Fruit fly (Drosophila melanogaster): Measurements from ENCODE around the gene VAChT.

Gene VAChT

dm6 chr3R:18745961-18746468, 40.7 kb downstream of the VAChT start, which contains the start of the genes PGS1 and gwl (continued):
- peak; percentile 74 for TF ChIP-seq tin (GFP tag; optimal IDR thresholded peaks at IDR 0.05)
- no peak for TF ChIP-seq CG1832 (GFP tag; optimal IDR thresholded peaks at IDR 0.05)
- TF ChIP-seq E2f2 (GFP tag; IDR thresholded peaks at IDR 0.05) = peak; percentile 77
- TF ChIP-seq gro (GFP tag; optimal IDR thresholded peaks at IDR 0.05) = no peak
- TF ChIP-seq MBD-R2 (GFP tag; IDR thresholded peaks at IDR 0.05) = peak; percentile 67
- peak; percentile 78 for TF ChIP-seq CG4404 (GFP tag; IDR thresholded peaks at IDR 0.05)
- peak; percentile 52 for TF ChIP-seq CG4328 (GFP tag; optimal IDR thresholded peaks at IDR 0.05)
- TF ChIP-seq GATAe (GFP tag; conservative IDR thresholded peaks at IDR 0.05) = peak; percentile 58; the same call in 1 of the 2 replicates
- peak; percentile 45 for TF ChIP-seq Dip3 (GFP tag; optimal IDR thresholded peaks at IDR 0.05)
- TF ChIP-seq CoRest (tag; optimal IDR thresholded peaks at IDR 0.05) = peak; percentile 90
- TF ChIP-seq CG30431 (GFP tag; optimal IDR thresholded peaks at IDR 0.05) = peak; percentile 2
- no peak for TF ChIP-seq hth (optimal IDR thresholded peaks at IDR 0.05)
- TF ChIP-seq H15 (GFP tag; IDR thresholded peaks at IDR 0.05) = peak; percentile 59; the same call in 1 of the 3 replicates
- no peak for TF ChIP-seq CG10431 (GFP tag; optimal IDR thresholded peaks at IDR 0.05)
- TF ChIP-seq CG1647 (GFP tag; optimal IDR thresholded peaks at IDR 0.05) = no peak
- peak; percentile 71 for TF ChIP-seq Scr (GFP tag; IDR thresholded peaks at IDR 0.05; ENCODE audit: partially characterized antibody)
- no peak for TF ChIP-seq luna (GFP tag; optimal IDR thresholded peaks at IDR 0.05)
- no peak for TF ChIP-seq CG2678 (tag; optimal IDR thresholded peaks at IDR 0.05)
- TF ChIP-seq B-H1 (GFP tag; IDR thresholded peaks at IDR 0.05) = peak; percentile 71
- no peak for TF ChIP-seq Oli (tag; optimal IDR thresholded peaks at IDR 0.05)
- TF ChIP-seq ewg (GFP tag; optimal IDR thresholded peaks at IDR 0.05) = peak; percentile 35
- peak; percentile 27 to 48 for TF ChIP-seq chif (GFP tag; optimal IDR thresholded peaks at IDR 0.05)
- no peak for TF ChIP-seq CG7987 (GFP tag; optimal IDR thresholded peaks at IDR 0.05)
- no peak for TF ChIP-seq Deaf1 (tag; optimal IDR thresholded peaks at IDR 0.05)
- no peak for TF ChIP-seq CG7928 (GFP tag; optimal IDR thresholded peaks at IDR 0.05)
- TF ChIP-seq Hr3 (GFP tag; optimal IDR thresholded peaks at IDR 0.05) = peak; percentile 84
- peak; percentile 67 for TF ChIP-seq CG12299 (tag; optimal IDR thresholded peaks at IDR 0.05)
- no peak for TF ChIP-seq aop (GFP tag; IDR thresholded peaks at IDR 0.05)
- TF ChIP-seq CG5245 (GFP tag; optimal IDR thresholded peaks at IDR 0.05) = peak; percentile 31
- no peak for TF ChIP-seq ato (GFP tag; IDR thresholded peaks at IDR 0.05; ENCODE audit: partially characterized antibody)
- peak; percentile 57 for TF ChIP-seq CG32767 (GFP tag; IDR thresholded peaks at IDR 0.05)
- peak; percentile 48 for TF ChIP-seq Spps (tag; optimal IDR thresholded peaks at IDR 0.05)
- peak; percentile 5 for TF ChIP-seq CG15479 (GFP tag; optimal IDR thresholded peaks at IDR 0.05)
- TF ChIP-seq CG4820 (GFP tag; optimal IDR thresholded peaks at IDR 0.05) = peak; percentile 64
- TF ChIP-seq CHES-1-like (GFP tag; optimal IDR thresholded peaks at IDR 0.05) = peak; percentile 26
- no peak for TF ChIP-seq Bdp1 (GFP tag; optimal IDR thresholded peaks at IDR 0.05)
- peak; percentile 62 to 82 for TF ChIP-seq dpn (GFP tag; optimal IDR thresholded peaks at IDR 0.05)
- peak; percentile 73; the same call in 1 of the 3 replicates for TF ChIP-seq so (GFP tag; IDR thresholded peaks at IDR 0.05)
- TF ChIP-seq cas (GFP tag; IDR thresholded peaks at IDR 0.05) = peak; percentile 73
- TF ChIP-seq CG3407 (GFP tag; optimal IDR thresholded peaks at IDR 0.05) = peak; percentile 35
- peak; percentile 34 for TF ChIP-seq pum (GFP tag; optimal IDR thresholded peaks at IDR 0.05)
- TF ChIP-seq CG13775 (GFP tag; optimal IDR thresholded peaks at IDR 0.05) = peak; percentile 78
- TF ChIP-seq CG10267 (tag; optimal IDR thresholded peaks at IDR 0.05) = peak; percentile 94
- peak; percentile 78 for TF ChIP-seq CG7372 (GFP tag; IDR thresholded peaks at IDR 0.05)
- peak; percentile 52 for TF ChIP-seq inv (GFP tag; IDR thresholded peaks at IDR 0.05; ENCODE audit: partially characterized antibody)
- TF ChIP-seq slou (GFP tag; optimal IDR thresholded peaks at IDR 0.05) = peak; percentile 61
- TF ChIP-seq crp (GFP tag; optimal IDR thresholded peaks at IDR 0.05) = peak in 1 of 2 experiments; percentile 50
- TF ChIP-seq CG10274 (GFP tag; optimal IDR thresholded peaks at IDR 0.05) = no peak
- no peak for TF ChIP-seq MESR4 (GFP tag; optimal IDR thresholded peaks at IDR 0.05)
- TF ChIP-seq CG10979 (tag; optimal IDR thresholded peaks at IDR 0.05) = peak; percentile 66
- peak; percentile 75 for TF ChIP-seq H2.0 (GFP tag; IDR thresholded peaks at IDR 0.05)

All from whole organism, embryonic.